Worm (Caenorhabditis elegans) whole organism, L3 larva: ENCODE measurements around the gene F54D10.9.

Experiments
- ZK546.5 ChIP-seq: sonication (generic microtip); optimal IDR thresholded peaks from 2 replicates; lab custom pipeline; 2017; ENCODE audit warnings: missing biosample characterization, missing genetic modification characterization
- nhr-76 ChIP-seq: fragments of 150-350 bp; sonication (generic microtip); optimal IDR thresholded peaks from 5 replicates; lab custom pipeline; 2014; ENCODE audit warnings: missing biosample characterization, missing genetic modification characterization

DNA sequence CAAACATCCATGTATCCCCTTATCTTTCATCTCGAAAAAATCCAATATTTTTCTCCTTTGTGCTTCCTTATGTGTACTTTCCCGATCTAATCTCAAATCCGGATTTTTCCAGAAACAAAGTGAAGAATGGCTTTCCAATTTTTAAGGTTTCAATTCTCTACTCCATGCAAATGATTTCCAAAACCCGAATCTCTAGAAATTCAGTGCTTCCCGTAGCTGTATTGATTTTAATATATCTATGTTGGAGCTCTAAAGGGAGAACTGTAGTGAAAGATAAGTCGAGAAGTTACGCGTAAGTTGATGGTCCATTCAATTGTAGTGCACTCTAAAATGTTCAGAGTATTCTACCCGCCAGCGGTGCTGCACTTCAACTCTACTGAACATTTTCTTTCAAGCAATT lies 7.3 kb upstream of the F54D10.9 start, which contains the start of gene C17A2.4:
- TF ChIP-seq nhr-76 (tag; lab: Kevin White, UChicago) (no peak), ZK546.5 (tag; lab: Kevin White, UChicago) (no peak)
